Worm (Caenorhabditis elegans): ENCODE data around the gene ssp-33.
"Not testable (repeated sequence)": the region's sequence is repeated elsewhere in the genome, so short reads cannot be mapped to it uniquely, and the experiment has no call there.

The ssp-33 gene

ce11 chrV:14748608-14749137, 37.5 kb downstream of the ssp-33 start, which contains the start of the genes lipl-8 and Y50E8A.22:
Gene lipl-8 (minus strand): TSS chrV:14748708.
Gene Y50E8A.22 (minus strand): TSS chrV:14749087.
- TF ChIP-seq skn-1 (tag; optimal IDR thresholded peaks at IDR 0.05): no peak
- no peak for TF ChIP-seq ceh-16 (tag; optimal IDR thresholded peaks at IDR 0.05)
- no peak for TF ChIP-seq sea-2 (GFP tag; optimal IDR thresholded peaks at IDR 0.05)
- no peak for TF ChIP-seq eor-1 (tag; optimal IDR thresholded peaks at IDR 0.05)
- TF ChIP-seq fkh-2 (tag; optimal IDR thresholded peaks at IDR 0.05): no peak
- no peak for TF ChIP-seq nhr-43 (tag; optimal IDR thresholded peaks at IDR 0.05; ENCODE audit: poor library complexity, severe bottlenecking)
- TF ChIP-seq ama-1 (optimal IDR thresholded peaks at IDR 0.05): no peak
- TF ChIP-seq ztf-4 (tag; optimal IDR thresholded peaks at IDR 0.05): no peak
- no peak for TF ChIP-seq nhr-77 (tag; optimal IDR thresholded peaks at IDR 0.05)
- TF ChIP-seq lin-39 (tag; optimal IDR thresholded peaks at IDR 0.05): no peak
- no peak for TF ChIP-seq R02D3.7 (tag; optimal IDR thresholded peaks at IDR 0.05)
- no peak for TF ChIP-seq pqm-1 (tag; optimal IDR thresholded peaks at IDR 0.05)

- TF ChIP-seq nhr-25 (tag; optimal IDR thresholded peaks at IDR 0.05); sea-2 (GFP tag; optimal IDR thresholded peaks at IDR 0.05); lin-39 (tag; optimal IDR thresholded peaks at IDR 0.05): not testable (repeated sequence)
Measured at ce11 chrV:14750357-14750756, 39.2 kb downstream of the ssp-33 start, which contains the start of gene nspa-10. Gene nspa-10 (minus strand): TSS chrV:14750457.
